Worm (Caenorhabditis elegans) whole organism, young adult: Measurements from ENCODE around the gene clec-26.
A peak's percentile ranks its signal among the peaks of the same experiment; 100 is the strongest.

Experiments
- B0019.2 ChIP-seq: fragments of 200-800 bp; sonication (Bioruptor generic); conservative IDR thresholded peaks from 2 replicates; pipeline ENCODE4 v1.3.6; 2022; ENCODE audit warnings: missing genetic modification reagents, missing genetic modification characterization, missing compliant biosample characterization
- B0261.1 ChIP-seq: sonication (generic microtip); optimal IDR thresholded peaks from 2 replicates; lab custom pipeline; 2016; ENCODE audit warnings: mild to moderate bottlenecking, missing genetic modification characterization, moderate library complexity, missing compliant biosample characterization
- B0336.3 ChIP-seq: fragments of 200-800 bp; sonication (Bioruptor generic); IDR thresholded peaks from 2 replicates; pipeline ENCODE4 v1.3.6; 2022; ENCODE audit warnings: missing genetic modification characterization, missing compliant biosample characterization
- C06A6.2 ChIP-seq: fragments of 200-800 bp; sonication (Bioruptor generic); conservative IDR thresholded peaks from 2 replicates; pipeline ENCODE4 v1.3.6; 2022; ENCODE audit warnings: missing genetic modification characterization, missing compliant biosample characterization
- C17E4.6 ChIP-seq: fragments of 200-800 bp; sonication (Bioruptor generic); IDR thresholded peaks from 2 replicates; pipeline ENCODE4 v1.3.6; 2022; ENCODE audit warnings: missing genetic modification reagents, missing genetic modification characterization, missing compliant biosample characterization
- F37B4.10 ChIP-seq: fragments of 200-800 bp; sonication (Bioruptor generic); IDR thresholded peaks from 2 replicates; pipeline ENCODE4 v1.3.6; 2022; ENCODE audit warnings: missing genetic modification characterization, missing compliant biosample characterization
- F39B2.1 ChIP-seq: fragments of 200-800 bp; sonication (Bioruptor generic); IDR thresholded peaks from 2 replicates; pipeline ENCODE4 v1.3.6; 2022; ENCODE audit warnings: missing genetic modification reagents, missing genetic modification characterization, missing compliant biosample characterization
- F49E8.2 ChIP-seq: sonication (generic microtip); optimal IDR thresholded peaks from 3 replicates; lab custom pipeline; 2017; ENCODE audit warnings: missing genetic modification characterization, mild to moderate bottlenecking, missing compliant biosample characterization, antibody characterized with exemption, moderate library complexity; ENCODE audit not compliant: insufficient read depth
- F52B5.7 ChIP-seq: sonication (generic microtip); optimal IDR thresholded peaks from 2 replicates; lab custom pipeline; 2016; ENCODE audit warnings: mild to moderate bottlenecking, missing genetic modification characterization, missing compliant biosample characterization
- F57C9.4 ChIP-seq: sonication (generic microtip); optimal IDR thresholded peaks from 2 replicates; lab custom pipeline; 2017; ENCODE audit warnings: mild to moderate bottlenecking, missing genetic modification characterization, missing compliant biosample characterization
- Y53G8AR.9 ChIP-seq: fragments of 200-800 bp; sonication (Bioruptor generic); conservative IDR thresholded peaks from 2 replicates; pipeline ENCODE4 v1.3.6; 2022; ENCODE audit warnings: missing genetic modification reagents, missing genetic modification characterization, missing compliant biosample characterization
- Y67H2A.10 ChIP-seq: fragments of 200-800 bp; sonication (Bioruptor generic); conservative IDR thresholded peaks from 2 replicates; pipeline ENCODE4 v1.3.6; 2022; ENCODE audit warnings: missing genetic modification reagents, missing genetic modification characterization, missing compliant biosample characterization
- ZK185.1 ChIP-seq: sonication (generic microtip); optimal IDR thresholded peaks from 2 replicates; lab custom pipeline; 2016; ENCODE audit warnings: mild to moderate bottlenecking, missing genetic modification characterization, missing compliant biosample characterization; ENCODE audit not compliant: poor library complexity, severe bottlenecking
- ama-1 ChIP-seq, 3 experiments: fragments of 150-350 bp in 1 of 3; sonication (generic microtip) in 2 of 3; optimal IDR thresholded peaks; 2 replicates each; lab custom pipeline; 2014 to 2018; ENCODE audit warnings: missing biosample characterization in 2 of 3, missing genetic modification characterization in 2 of 3, missing genetic modification reagents in 2 of 3
- attf-3 ChIP-seq: fragments of 200-800 bp; sonication (Bioruptor generic); conservative IDR thresholded peaks from 2 replicates; pipeline ENCODE4 v1.3.6; 2022; ENCODE audit warnings: missing genetic modification reagents, missing genetic modification characterization, missing compliant biosample characterization
- bed-1 ChIP-seq: fragments of 200-800 bp; sonication (Bioruptor generic); IDR thresholded peaks from 2 replicates; pipeline ENCODE4 v1.3.6; 2022; ENCODE audit warnings: missing genetic modification reagents, missing genetic modification characterization, missing compliant biosample characterization
- bed-2 ChIP-seq: fragments of 200-800 bp; sonication (Bioruptor generic); IDR thresholded peaks from 2 replicates; pipeline ENCODE4 v1.3.6; 2022; ENCODE audit warnings: missing genetic modification reagents, missing genetic modification characterization, missing compliant biosample characterization
- ceh-27 ChIP-seq: fragments of 200-800 bp; sonication (Bioruptor generic); optimal IDR thresholded peaks from 2 replicates; lab custom pipeline; 2018; ENCODE audit warnings: mild to moderate bottlenecking, missing genetic modification characterization, moderate library complexity, missing compliant biosample characterization
- ekl-4 ChIP-seq: fragments of 200-800 bp; sonication (Bioruptor generic); IDR thresholded peaks from 2 replicates; pipeline ENCODE4 v1.3.6; 2022; ENCODE audit warnings: missing genetic modification reagents, missing genetic modification characterization, missing compliant biosample characterization
- fkh-3 ChIP-seq: sonication (generic microtip); optimal IDR thresholded peaks from 2 replicates; lab custom pipeline; 2016; ENCODE audit warnings: mild to moderate bottlenecking, missing genetic modification characterization, missing compliant biosample characterization
- hlh-26 ChIP-seq: fragments of 200-800 bp; sonication (Bioruptor generic); conservative IDR thresholded peaks from 2 replicates; pipeline ENCODE4 v1.3.6; 2022; ENCODE audit warnings: missing genetic modification reagents, missing genetic modification characterization, missing compliant biosample characterization
- hmg-1.2 ChIP-seq: fragments of 200-800 bp; sonication (Bioruptor generic); IDR thresholded peaks from 2 replicates; pipeline ENCODE4 v1.3.6; 2022; ENCODE audit warnings: missing genetic modification reagents, missing genetic modification characterization, missing compliant biosample characterization
- let-526 ChIP-seq: fragments of 200-800 bp; sonication (Bioruptor generic); IDR thresholded peaks from 2 replicates; pipeline ENCODE4 v1.3.6; 2022; ENCODE audit warnings: missing genetic modification reagents, missing genetic modification characterization, missing compliant biosample characterization
- lin-35 ChIP-seq, 3 experiments: fragments of 150-350 bp in 2 of 3; sonication (generic microtip) in 1 of 3; optimal IDR thresholded peaks; 2 replicates each; lab custom pipeline; 2014 to 2018; ENCODE audit warnings: missing biosample characterization in 3 of 3, missing genetic modification characterization in 3 of 3, missing genetic modification reagents in 3 of 3
- lin-40 ChIP-seq: sonication (generic microtip); optimal IDR thresholded peaks from 2 replicates; lab custom pipeline; 2016; ENCODE audit warnings: missing genetic modification characterization, mild to moderate bottlenecking, missing compliant biosample characterization, missing genotype, missing genetic modification reagents
- lsl-1 ChIP-seq: fragments of 200-800 bp; sonication (Bioruptor generic); optimal IDR thresholded peaks from 2 replicates; lab custom pipeline; 2018; ENCODE audit warnings: mild to moderate bottlenecking, missing genetic modification characterization, moderate library complexity, missing compliant biosample characterization
- madf-10 ChIP-seq: sonication (generic microtip); optimal IDR thresholded peaks from 2 replicates; lab custom pipeline; 2016; ENCODE audit warnings: mild to moderate bottlenecking, missing genetic modification characterization, missing compliant biosample characterization
- madf-6 ChIP-seq: fragments of 200-800 bp; sonication (Bioruptor generic); IDR thresholded peaks from 2 replicates; pipeline ENCODE4 v1.3.6; 2022; ENCODE audit warnings: missing genetic modification reagents, missing genetic modification characterization, missing compliant biosample characterization
- madf-8 ChIP-seq: fragments of 200-800 bp; sonication (Bioruptor generic); conservative IDR thresholded peaks from 2 replicates; pipeline ENCODE4 v1.3.6; 2022; ENCODE audit warnings: missing genetic modification reagents, missing genetic modification characterization, missing compliant biosample characterization
- mcd-1 ChIP-seq: fragments of 200-800 bp; sonication (Bioruptor generic); IDR thresholded peaks from 2 replicates; pipeline ENCODE4 v1.3.6; 2022; ENCODE audit warnings: missing genetic modification reagents, missing genetic modification characterization, missing compliant biosample characterization
- mes-4 ChIP-seq: sonication (generic microtip); optimal IDR thresholded peaks from 2 replicates; lab custom pipeline; 2016; ENCODE audit warnings: missing genotype, missing genetic modification characterization, missing compliant biosample characterization
- mxl-1 ChIP-seq: sonication (generic microtip); optimal IDR thresholded peaks from 2 replicates; lab custom pipeline; 2016; ENCODE audit warnings: missing genetic modification characterization, missing compliant biosample characterization
- nfya-2 ChIP-seq: fragments of 200-800 bp; sonication (Bioruptor generic); IDR thresholded peaks from 2 replicates; pipeline ENCODE4 v1.3.6; 2022; ENCODE audit warnings: missing genetic modification reagents, missing genetic modification characterization, missing compliant biosample characterization
- nfyb-1 ChIP-seq: fragments of 200-800 bp; sonication (Bioruptor generic); IDR thresholded peaks from 2 replicates; pipeline ENCODE4 v1.3.6; 2022; ENCODE audit warnings: missing genetic modification reagents, missing genetic modification characterization, missing compliant biosample characterization
- repo-1 ChIP-seq: sonication (generic microtip); optimal IDR thresholded peaks from 2 replicates; lab custom pipeline; 2017; ENCODE audit warnings: mild to moderate bottlenecking, missing genetic modification characterization, missing compliant biosample characterization
- sdz-38 ChIP-seq: sonication (generic microtip); optimal IDR thresholded peaks from 2 replicates; lab custom pipeline; 2016; ENCODE audit warnings: missing genotype, missing genetic modification characterization, missing compliant biosample characterization
- somi-1 ChIP-seq: fragments of 200-800 bp; sonication (Bioruptor generic); optimal IDR thresholded peaks from 2 replicates; lab custom pipeline; 2018; ENCODE audit warnings: mild to moderate bottlenecking, missing genetic modification characterization, missing compliant biosample characterization
- tbp1 ChIP-seq: fragments of 200-800 bp; sonication (Bioruptor generic); optimal IDR thresholded peaks from 2 replicates; lab custom pipeline; 2018; ENCODE audit warnings: mild to moderate bottlenecking, missing genetic modification characterization, missing compliant biosample characterization
- tbx-9 ChIP-seq: sonication (generic microtip); optimal IDR thresholded peaks from 2 replicates; lab custom pipeline; 2016; ENCODE audit warnings: borderline replicate concordance, missing genetic modification characterization, inconsistent platforms, missing compliant biosample characterization
- tlf-1 ChIP-seq: fragments of 200-800 bp; sonication (Bioruptor generic); optimal IDR thresholded peaks from 2 replicates; lab custom pipeline; 2018; ENCODE audit warnings: mild to moderate bottlenecking, missing genetic modification characterization, missing compliant biosample characterization
- unc-130 ChIP-seq: sonication (generic microtip); optimal IDR thresholded peaks from 2 replicates; lab custom pipeline; 2016; ENCODE audit warnings: missing genetic modification reagents, missing genetic modification characterization, missing compliant biosample characterization
- ztf-18 ChIP-seq: sonication (generic microtip); optimal IDR thresholded peaks from 2 replicates; lab custom pipeline; 2016; ENCODE audit warnings: missing genotype, mild to moderate bottlenecking, missing genetic modification characterization, missing compliant biosample characterization

clec-26 gene

DNA sequence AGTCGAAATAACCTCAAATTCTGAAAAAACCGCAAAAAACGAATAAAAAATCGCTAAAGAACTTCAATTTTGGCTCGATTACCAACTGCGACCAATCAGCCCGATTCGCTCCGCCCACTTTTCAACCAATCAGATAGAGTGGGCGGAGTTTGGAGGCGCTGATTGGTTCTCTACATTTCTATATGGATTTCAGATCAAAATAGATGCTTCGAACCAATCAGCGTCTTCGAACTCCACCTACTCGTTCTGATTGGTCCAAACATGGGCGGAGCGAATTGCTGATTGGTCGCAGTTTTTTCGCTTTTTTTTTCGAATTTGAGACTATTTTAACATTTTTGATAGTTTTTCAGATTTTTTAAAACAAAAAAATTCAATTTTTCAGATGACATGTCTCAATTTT, 40.2 kb upstream of the clec-26 start:
- TF ChIP-seq nfyb-1 (GFP tag; lab: Robert Waterston, UW) (peak; percentile 71; the same call in 1 of the 2 replicates), F39B2.1 (GFP tag; lab: Robert Waterston, UW) (no peak)

ce11 chrV:16811841-16812240, 36.6 kb upstream of the clec-26 start:
- TF ChIP-seq let-526 (GFP tag; lab: Robert Waterston, UW) (no peak), bed-2 (GFP tag; lab: Robert Waterston, UW) (no peak), repo-1 (no peak), sdz-38 (tag; lab: Kevin White, UChicago) (no peak), F37B4.10 (GFP tag; lab: Robert Waterston, UW) (no peak), F57C9.4 (no peak), ztf-18 (tag; lab: Kevin White, UChicago) (no peak), somi-1 (no peak), lin-40 (tag; lab: Kevin White, UChicago) (no peak), hlh-26 (GFP tag; lab: Robert Waterston, UW) (no peak), attf-3 (GFP tag; lab: Robert Waterston, UW) (no peak), ceh-27 (GFP tag; lab: Kevin White, UChicago) (no peak), madf-8 (GFP tag; lab: Robert Waterston, UW) (no peak), lsl-1 (no peak)

ce11 chrV:16812371-16812770, 36.0 kb upstream of the clec-26 start:
- TF ChIP-seq nfyb-1 (GFP tag; lab: Robert Waterston, UW) (peak; percentile 46; the same call in 1 of the 2 replicates), tlf-1 (GFP tag; lab: Kevin White, UChicago) (no peak)

DNA sequence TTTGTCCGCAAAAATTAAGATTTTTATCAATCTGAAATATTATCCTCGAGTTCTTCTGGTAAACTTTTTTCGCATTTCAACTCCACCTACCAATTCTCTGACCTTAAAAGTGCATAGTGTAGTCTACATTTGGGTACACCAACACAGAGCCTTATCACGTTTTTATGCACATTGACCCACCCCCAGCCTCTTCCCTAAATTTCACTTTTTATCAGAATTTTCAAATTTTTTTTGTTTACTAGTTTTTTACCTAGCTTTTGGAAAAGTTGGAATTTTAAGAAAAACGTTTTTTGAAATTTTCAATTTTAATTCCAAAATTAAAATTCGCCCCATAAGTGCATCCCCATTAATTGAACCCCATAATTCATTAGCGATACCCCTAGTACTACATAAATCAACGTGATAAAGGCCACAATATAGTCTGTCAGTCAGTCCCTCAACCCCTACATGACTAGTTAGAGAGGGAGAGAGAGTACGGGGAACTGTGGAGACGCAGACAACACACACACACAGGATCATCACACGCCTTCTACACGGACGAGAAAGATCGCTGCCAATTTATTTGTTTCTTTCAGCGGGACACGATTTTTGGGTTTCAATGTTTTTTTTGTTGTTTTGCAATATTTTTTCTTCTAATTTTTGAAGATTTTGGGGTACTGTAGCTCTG, 33.7 kb upstream of the clec-26 start:
- TF ChIP-seq C17E4.6 (GFP tag; lab: Robert Waterston, UW) (no peak), tbx-9 (tag; lab: Kevin White, UChicago) (no peak), mes-4 (no peak), fkh-3 (no peak), C06A6.2 (no peak), B0336.3 (GFP tag; lab: Robert Waterston, UW) (peak; percentile 41; the same call in 1 of the 2 replicates), unc-130 (GFP tag; lab: Kevin White, UChicago) (no peak), hlh-26 (GFP tag; lab: Robert Waterston, UW) (no peak), tbp1 (no peak), mcd-1 (GFP tag; lab: Robert Waterston, UW) (0 out of 2 replicates have a peak, but pooled peaks have one; percentile 17), lin-35 (GFP tag; optimal IDR thresholded peaks at IDR 0.05; lab: Kevin White, UChicago) (no peak), madf-8 (GFP tag; lab: Robert Waterston, UW) (no peak), F57C9.4 (no peak), repo-1 (no peak), F52B5.7 (tag; lab: Kevin White, UChicago) (no peak), madf-6 (GFP tag; lab: Robert Waterston, UW) (peak; percentile 6; the same call in 1 of the 2 replicates), F49E8.2 (tag; lab: Kevin White, UChicago) (no peak), ekl-4 (GFP tag; lab: Robert Waterston, UW) (no peak), Y53G8AR.9 (no peak), ama-1 (optimal IDR thresholded peaks at IDR 0.05; lab: Kevin White, UChicago) (no peak), ama-1 (GFP tag; optimal IDR thresholded peaks at IDR 0.05; lab: Kevin White, UChicago) (peak in 1 of 2 experiments; percentile 40), hmg-1.2 (GFP tag; lab: Robert Waterston, UW) (peak; percentile 90), B0019.2 (no peak), ZK185.1 (tag; lab: Kevin White, UChicago) (no peak), nfya-2 (GFP tag; lab: Robert Waterston, UW) (no peak), Y67H2A.10 (GFP tag; lab: Robert Waterston, UW) (no peak), bed-1 (GFP tag; lab: Robert Waterston, UW) (no peak), madf-10 (no peak), mxl-1 (tag; lab: Kevin White, UChicago) (no peak), B0261.1 (tag; lab: Kevin White, UChicago) (no peak)
